Worm (Caenorhabditis elegans) whole organism, young adult: ENCODE measurements around the gene T24E12.12.
A peak's percentile ranks its signal among the peaks of the same experiment; 100 is the strongest.

Experiments
- C17E4.6 ChIP-seq: fragments of 200-800 bp; sonication (Bioruptor generic); IDR thresholded peaks from 2 replicates; pipeline ENCODE4 v1.3.6; 2022; ENCODE audit warnings: missing genetic modification reagents, missing genetic modification characterization, missing compliant biosample characterization
- F33H1.4 ChIP-seq: fragments of 200-800 bp; sonication (Bioruptor generic); IDR thresholded peaks from 2 replicates; pipeline ENCODE4 v1.3.6; 2022; ENCODE audit warnings: missing genetic modification reagents, missing genetic modification characterization, missing compliant biosample characterization
- F39B2.1 ChIP-seq: fragments of 200-800 bp; sonication (Bioruptor generic); IDR thresholded peaks from 2 replicates; pipeline ENCODE4 v1.3.6; 2022; ENCODE audit warnings: missing genetic modification reagents, missing genetic modification characterization, missing compliant biosample characterization
- F52B5.7 ChIP-seq: sonication (generic microtip); optimal IDR thresholded peaks from 2 replicates; lab custom pipeline; 2016; ENCODE audit warnings: mild to moderate bottlenecking, missing genetic modification characterization, missing compliant biosample characterization
- T07F8.4 ChIP-seq: sonication (generic microtip); optimal IDR thresholded peaks from 2 replicates; lab custom pipeline; 2016; ENCODE audit warnings: mild to moderate bottlenecking, missing genetic modification characterization, moderate library complexity, missing compliant biosample characterization
- Y53G8AR.9 ChIP-seq: fragments of 200-800 bp; sonication (Bioruptor generic); conservative IDR thresholded peaks from 2 replicates; pipeline ENCODE4 v1.3.6; 2022; ENCODE audit warnings: missing genetic modification reagents, missing genetic modification characterization, missing compliant biosample characterization
- Y67H2A.10 ChIP-seq: fragments of 200-800 bp; sonication (Bioruptor generic); conservative IDR thresholded peaks from 2 replicates; pipeline ENCODE4 v1.3.6; 2022; ENCODE audit warnings: missing genetic modification reagents, missing genetic modification characterization, missing compliant biosample characterization
- ama-1 ChIP-seq, 3 experiments: fragments of 150-350 bp in 1 of 3; sonication (generic microtip) in 2 of 3; optimal IDR thresholded peaks; 2 replicates each; lab custom pipeline; 2014 to 2018; ENCODE audit warnings: missing biosample characterization in 2 of 3, missing genetic modification characterization in 2 of 3, missing genetic modification reagents in 2 of 3
- ceh-58 ChIP-seq: fragments of 200-800 bp; sonication (Bioruptor generic); IDR thresholded peaks from 2 replicates; pipeline ENCODE4 v1.3.6; 2022; ENCODE audit warnings: missing genetic modification characterization, missing compliant biosample characterization
- chd-7 ChIP-seq: sonication (generic microtip); optimal IDR thresholded peaks from 2 replicates; lab custom pipeline; 2016; ENCODE audit warnings: mild to moderate bottlenecking, missing genetic modification characterization, moderate library complexity, missing compliant biosample characterization
- dox-1 ChIP-seq: fragments of 200-800 bp; sonication (Bioruptor generic); IDR thresholded peaks from 2 replicates; pipeline ENCODE4 v1.3.6; 2022; ENCODE audit warnings: missing genetic modification reagents, missing genetic modification characterization, missing compliant biosample characterization
- dpl-1 ChIP-seq: fragments of 150-350 bp; optimal IDR thresholded peaks from 2 replicates; lab custom pipeline; 2014; ENCODE audit warnings: missing biosample characterization, missing genetic modification reagents, missing genetic modification characterization
- efl-1 ChIP-seq: fragments of 150-350 bp; optimal IDR thresholded peaks from 2 replicates; lab custom pipeline; 2014; ENCODE audit warnings: missing biosample characterization, missing genetic modification reagents, missing genetic modification characterization
- ekl-4 ChIP-seq: fragments of 200-800 bp; sonication (Bioruptor generic); IDR thresholded peaks from 2 replicates; pipeline ENCODE4 v1.3.6; 2022; ENCODE audit warnings: missing genetic modification reagents, missing genetic modification characterization, missing compliant biosample characterization
- hmg-1.2 ChIP-seq: fragments of 200-800 bp; sonication (Bioruptor generic); IDR thresholded peaks from 2 replicates; pipeline ENCODE4 v1.3.6; 2022; ENCODE audit warnings: missing genetic modification reagents, missing genetic modification characterization, missing compliant biosample characterization
- hmg-20 ChIP-seq: fragments of 200-800 bp; sonication (Bioruptor generic); IDR thresholded peaks from 2 replicates; pipeline ENCODE4 v1.3.6; 2022; ENCODE audit warnings: missing genetic modification reagents, missing genetic modification characterization, missing compliant biosample characterization
- lag-1 ChIP-seq: fragments of 200-800 bp; sonication (Bioruptor generic); IDR thresholded peaks from 2 replicates; pipeline ENCODE4 v1.3.6; 2022; ENCODE audit warnings: missing genetic modification reagents, missing genetic modification characterization, missing compliant biosample characterization
- lin-35 ChIP-seq, 3 experiments: fragments of 150-350 bp in 2 of 3; sonication (generic microtip) in 1 of 3; optimal IDR thresholded peaks; 2 replicates each; lab custom pipeline; 2014 to 2018; ENCODE audit warnings: missing biosample characterization in 3 of 3, missing genetic modification characterization in 3 of 3, missing genetic modification reagents in 3 of 3
- madf-10 ChIP-seq: sonication (generic microtip); optimal IDR thresholded peaks from 2 replicates; lab custom pipeline; 2016; ENCODE audit warnings: mild to moderate bottlenecking, missing genetic modification characterization, missing compliant biosample characterization
- madf-6 ChIP-seq: fragments of 200-800 bp; sonication (Bioruptor generic); IDR thresholded peaks from 2 replicates; pipeline ENCODE4 v1.3.6; 2022; ENCODE audit warnings: missing genetic modification reagents, missing genetic modification characterization, missing compliant biosample characterization
- madf-8 ChIP-seq: fragments of 200-800 bp; sonication (Bioruptor generic); conservative IDR thresholded peaks from 2 replicates; pipeline ENCODE4 v1.3.6; 2022; ENCODE audit warnings: missing genetic modification reagents, missing genetic modification characterization, missing compliant biosample characterization
- mcd-1 ChIP-seq: fragments of 200-800 bp; sonication (Bioruptor generic); IDR thresholded peaks from 2 replicates; pipeline ENCODE4 v1.3.6; 2022; ENCODE audit warnings: missing genetic modification reagents, missing genetic modification characterization, missing compliant biosample characterization
- nfya-1 ChIP-seq: sonication (generic microtip); optimal IDR thresholded peaks from 2 replicates; lab custom pipeline; 2017; ENCODE audit warnings: antibody characterized with exemption, missing compliant biosample characterization, missing genetic modification characterization, borderline replicate concordance; ENCODE audit not compliant: insufficient read depth
- nfya-2 ChIP-seq: fragments of 200-800 bp; sonication (Bioruptor generic); IDR thresholded peaks from 2 replicates; pipeline ENCODE4 v1.3.6; 2022; ENCODE audit warnings: missing genetic modification reagents, missing genetic modification characterization, missing compliant biosample characterization
- nhr-27 ChIP-seq: fragments of 200-800 bp; sonication (Bioruptor generic); optimal IDR thresholded peaks from 2 replicates; lab custom pipeline; 2018; ENCODE audit warnings: mild to moderate bottlenecking, missing genetic modification characterization, moderate library complexity, missing compliant biosample characterization
- snpc-1.1 ChIP-seq: sonication (generic microtip); optimal IDR thresholded peaks from 2 replicates; lab custom pipeline; 2017; ENCODE audit warnings: missing genetic modification characterization, mild to moderate bottlenecking, missing compliant biosample characterization, antibody characterized with exemption, moderate library complexity, missing genotype, missing genetic modification reagents; ENCODE audit not compliant: insufficient read depth
- snpc-1.3 ChIP-seq: sonication (generic microtip); optimal IDR thresholded peaks from 2 replicates; lab custom pipeline; 2017; ENCODE audit warnings: missing genetic modification characterization, mild to moderate bottlenecking, missing compliant biosample characterization, antibody characterized with exemption, moderate library complexity, missing genotype, missing genetic modification reagents; ENCODE audit not compliant: insufficient read depth
- somi-1 ChIP-seq: fragments of 200-800 bp; sonication (Bioruptor generic); optimal IDR thresholded peaks from 2 replicates; lab custom pipeline; 2018; ENCODE audit warnings: mild to moderate bottlenecking, missing genetic modification characterization, missing compliant biosample characterization
- xnd-1 ChIP-seq: sonication (generic microtip); optimal IDR thresholded peaks from 2 replicates; lab custom pipeline; 2016; ENCODE audit warnings: missing genotype, missing genetic modification reagents, missing genetic modification characterization, missing compliant biosample characterization
- zim-3 ChIP-seq: sonication (generic microtip); optimal IDR thresholded peaks from 2 replicates; lab custom pipeline; 2017; ENCODE audit warnings: mild to moderate bottlenecking, missing genetic modification characterization, moderate library complexity, missing compliant biosample characterization
- ztf-25 ChIP-seq: fragments of 200-800 bp; sonication (Bioruptor generic); IDR thresholded peaks from 2 replicates; pipeline ENCODE4 v1.3.6; 2022; ENCODE audit warnings: missing genetic modification reagents, missing genetic modification characterization, missing compliant biosample characterization
- ztf-6 ChIP-seq: fragments of 200-800 bp; sonication (Bioruptor generic); IDR thresholded peaks from 2 replicates; pipeline ENCODE4 v1.3.6; 2022; ENCODE audit warnings: missing genetic modification reagents, missing genetic modification characterization, missing compliant biosample characterization

Gene T24E12.12

DNA sequence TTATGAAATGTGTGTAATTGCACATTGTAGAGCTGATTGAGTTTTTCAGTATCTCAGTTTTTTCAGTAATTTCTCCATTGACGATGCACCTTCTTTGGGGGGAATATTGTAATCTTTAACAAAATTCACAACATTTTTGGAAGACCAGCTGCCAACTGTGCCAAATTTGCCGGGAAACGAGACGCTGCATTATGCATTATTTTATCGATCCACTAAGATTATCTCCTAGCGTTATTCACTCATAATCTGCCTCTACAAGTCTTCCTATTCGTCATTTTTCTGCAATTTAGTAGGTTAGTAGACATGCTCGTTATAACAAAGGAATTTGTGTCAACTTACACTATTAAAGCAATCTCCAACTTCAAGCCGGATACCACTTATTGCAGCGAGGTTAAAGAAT, 27.4 kb upstream of the T24E12.12 start, which contains the start of the genes sdz-12 and bath-31:
Gene sdz-12 (minus strand): TSS at position 101 of the 400 bp plus-strand sequence.
Gene bath-31 (plus strand): TSS at position 251 of the 400 bp plus-strand sequence.
- TF ChIP-seq F39B2.1 (GFP tag; lab: Robert Waterston, UW) (no peak), snpc-1.1 (tag; lab: Kevin White, UChicago) (no peak), Y67H2A.10 (no peak), ceh-58 (GFP tag; lab: Robert Waterston, UW) (no peak), F33H1.4 (GFP tag; lab: Robert Waterston, UW) (no peak), lin-35 (GFP tag; optimal IDR thresholded peaks at IDR 0.05; lab: Kevin White, UChicago) (no peak)

- TF ChIP-seq madf-6 (peak; percentile 58), chd-7 (tag; lab: Kevin White, UChicago) (no peak), F39B2.1 (GFP tag; lab: Robert Waterston, UW) (no peak), efl-1 (GFP tag; lab: Kevin White, UChicago) (peak; percentile 57), snpc-1.3 (tag; lab: Kevin White, UChicago) (no peak), mcd-1 (no peak), madf-8 (GFP tag; lab: Robert Waterston, UW) (peak; percentile 27; the same call in 1 of the 2 replicates), xnd-1 (tag; lab: Kevin White, UChicago) (no peak), ztf-6 (no peak), hmg-1.2 (peak; percentile 33; the same call in 1 of the 2 replicates), dox-1 (no peak), dpl-1 (GFP tag; lab: Kevin White, UChicago) (peak; percentile 7), ama-1 (optimal IDR thresholded peaks at IDR 0.05; lab: Kevin White, UChicago) (no peak), ama-1 (GFP tag; optimal IDR thresholded peaks at IDR 0.05; lab: Kevin White, UChicago) (no peak)
- TF ChIP-seq, all 124 proteins: peak for 5
These were observed 22.2 kb upstream of the T24E12.12 start, which contains the start of gene F12E12.6 for ce11 chrII:3736893-3737375. TSS of gene F12E12.6 (minus strand) at chrII:3736943.

DNA sequence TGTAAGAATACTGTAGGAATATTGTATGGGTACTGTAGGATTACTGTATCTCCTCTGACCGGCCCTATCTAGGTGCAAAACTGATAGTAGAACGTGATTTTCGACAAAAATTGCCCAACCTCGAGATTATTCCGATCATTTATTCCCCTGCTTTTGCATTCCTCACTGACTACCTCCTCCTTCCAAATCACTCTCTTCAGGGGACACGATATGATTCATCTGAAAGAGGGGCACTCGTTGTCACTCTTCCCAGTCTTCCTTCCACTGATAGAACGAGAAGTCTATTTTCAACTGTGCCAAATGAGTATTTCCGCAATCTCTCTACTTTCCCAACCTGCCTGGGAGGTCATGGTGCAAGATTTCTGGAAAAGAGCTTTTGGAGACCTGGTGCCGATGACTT, 19.4 kb upstream of the T24E12.12 start, which contains the start of gene F12E12.2:
Gene F12E12.2 (plus strand): TSS at position 301 of the 400 bp plus-strand sequence.
- TF ChIP-seq C17E4.6 (no peak), nfya-2 (GFP tag; lab: Robert Waterston, UW) (no peak), T07F8.4 (no peak), hmg-20 (GFP tag; lab: Robert Waterston, UW) (no peak), ztf-6 (no peak), somi-1 (GFP tag; lab: Kevin White, UChicago) (no peak)

DNA sequence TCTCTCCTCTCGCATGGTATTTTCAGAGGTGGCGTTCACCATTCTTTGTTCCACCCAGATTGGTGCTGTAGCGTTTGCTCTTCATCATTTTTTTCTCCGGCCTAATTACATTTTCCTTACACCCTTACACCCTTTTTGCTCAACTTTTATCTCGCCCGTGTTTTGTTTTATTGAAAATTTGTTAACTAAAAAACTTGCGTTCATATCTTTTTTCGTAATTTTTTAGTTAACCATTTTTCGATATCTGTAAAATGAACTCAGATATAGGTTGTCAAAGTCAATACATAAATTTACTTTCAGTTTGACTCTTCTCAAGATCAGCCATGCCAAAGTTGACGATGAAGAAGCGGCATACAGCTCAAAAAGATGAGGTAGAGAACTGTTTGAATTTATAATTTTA, 17.5 kb upstream of the T24E12.12 start, which contains the start of gene F12E12.1:
Gene F12E12.1 (plus strand): TSS at position 301 of the 400 bp plus-strand sequence.
- no peak for TF ChIP-seq lag-1 (GFP tag; lab: Robert Waterston, UW)
- TF ChIP-seq F52B5.7 = no peak
- TF ChIP-seq ekl-4 (GFP tag; lab: Robert Waterston, UW) = no peak
- no peak for TF ChIP-seq nfya-1 (tag; lab: Kevin White, UChicago)
- no peak for TF ChIP-seq nhr-27 (tag; lab: Kevin White, UChicago)
- no peak for TF ChIP-seq C17E4.6
- no peak for TF ChIP-seq ztf-25 (GFP tag; lab: Robert Waterston, UW)
- TF ChIP-seq zim-3 (tag; lab: Kevin White, UChicago) = no peak
- TF ChIP-seq madf-10 = no peak
- no peak for TF ChIP-seq somi-1 (GFP tag; lab: Kevin White, UChicago)
- TF ChIP-seq Y53G8AR.9 (GFP tag; lab: Robert Waterston, UW) = no peak
